Fruit fly (Drosophila melanogaster): Measurements from ENCODE around the gene Cdc16.

The Cdc16 gene

DNA sequence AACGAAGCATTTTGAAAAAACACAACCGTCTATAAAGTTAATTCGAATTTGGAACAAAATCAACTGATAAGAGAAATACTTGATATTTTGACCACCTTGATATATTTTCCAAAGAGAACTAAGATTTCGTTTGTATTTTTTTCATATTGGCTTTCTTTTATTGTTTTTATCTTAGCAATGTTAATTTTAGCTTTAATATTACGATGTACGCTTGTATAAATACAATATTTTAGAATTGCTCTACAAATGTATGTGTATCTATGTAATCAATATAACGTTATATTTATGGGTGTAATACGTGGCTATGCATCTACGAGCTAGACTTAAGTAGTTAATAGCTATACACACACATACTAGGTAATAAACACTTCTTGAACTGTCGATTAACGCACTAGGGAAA is 9.1 kb downstream of the Cdc16 start, which contains the start of gene bb8:
TSS of gene bb8 (minus strand) at position 101 of the 400 bp plus-strand sequence.
- TF ChIP-seq foxo (GFP tag; optimal IDR thresholded peaks at IDR 0.05) (no peak), sage (GFP tag; optimal IDR thresholded peaks at IDR 0.05) (no peak), CG9705 (GFP tag; optimal IDR thresholded peaks at IDR 0.05) (no peak), Vsx2 (GFP tag; optimal IDR thresholded peaks at IDR 0.05; ENCODE audit: partially characterized antibody) (no peak), brk (GFP tag; optimal IDR thresholded peaks at IDR 0.05) (no peak), Abd-B (GFP tag; optimal IDR thresholded peaks at IDR 0.05) (no peak)

DNA sequence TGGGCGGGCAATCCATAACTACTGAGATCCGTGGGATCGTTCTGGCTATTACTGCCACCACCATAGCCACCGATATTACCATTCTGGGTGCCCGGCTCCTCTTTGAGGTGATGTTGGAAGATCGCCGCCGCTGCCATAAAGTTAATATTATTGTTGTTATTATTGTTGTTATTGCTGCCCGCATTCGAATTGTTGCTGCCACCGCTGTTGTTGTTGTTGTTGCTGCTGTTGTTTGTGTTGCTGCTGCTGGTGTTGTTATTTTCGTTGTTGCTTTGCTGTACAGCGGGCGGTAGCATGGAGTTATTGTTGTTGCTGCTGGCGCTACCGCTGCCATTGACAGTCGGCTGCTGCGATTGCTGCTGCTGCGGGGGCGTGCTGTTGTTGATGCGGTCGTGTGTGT is 11.3 kb downstream of the Cdc16 start:
- TF ChIP-seq h (GFP tag; optimal IDR thresholded peaks at IDR 0.05): no peak
- TF ChIP-seq GATAd (GFP tag; optimal IDR thresholded peaks at IDR 0.05): no peak
- no peak for TF ChIP-seq Hr78 (GFP tag; optimal IDR thresholded peaks at IDR 0.05)
- TF ChIP-seq pan (optimal IDR thresholded peaks at IDR 0.05): no peak
- TF ChIP-seq usp (GFP tag; optimal IDR thresholded peaks at IDR 0.05): no peak
- TF ChIP-seq psq (GFP tag; optimal IDR thresholded peaks at IDR 0.05): no peak
- no peak for TF ChIP-seq CG9705 (GFP tag; optimal IDR thresholded peaks at IDR 0.05)
- TF ChIP-seq Hnf4 (GFP tag; optimal IDR thresholded peaks at IDR 0.05): no peak
- TF ChIP-seq Myc (optimal IDR thresholded peaks at IDR 0.05): no peak
- TF ChIP-seq lola (GFP tag; optimal IDR thresholded peaks at IDR 0.05): no peak
- no peak for TF ChIP-seq Hr83 (GFP tag; optimal IDR thresholded peaks at IDR 0.05; ENCODE audit: poor library complexity, severe bottlenecking)
- no peak for TF ChIP-seq Rel (GFP tag; optimal IDR thresholded peaks at IDR 0.05)
- TF ChIP-seq Rel (tag; optimal IDR thresholded peaks at IDR 0.05): no peak

- peak in 1 of 2 experiments; percentile 17 for TF ChIP-seq dl (GFP tag; optimal IDR thresholded peaks at IDR 0.05; ENCODE audit: insufficient read depth in 1 of 2, partially characterized antibody in 2 of 2)
- no peak for TF ChIP-seq Dfd (GFP tag; optimal IDR thresholded peaks at IDR 0.05)
- TF ChIP-seq brk (GFP tag; optimal IDR thresholded peaks at IDR 0.05): peak; percentile 55
- TF ChIP-seq HLH106 (tag; optimal IDR thresholded peaks at IDR 0.05): no peak
- peak; percentile 72 for TF ChIP-seq jim (GFP tag; optimal IDR thresholded peaks at IDR 0.05)
- peak; percentile 50 for TF ChIP-seq Sp1 (GFP tag; optimal IDR thresholded peaks at IDR 0.05)
- no peak for TF ChIP-seq CrebA (GFP tag; optimal IDR thresholded peaks at IDR 0.05; ENCODE audit: borderline replicate concordance)
- peak; percentile 2 for TF ChIP-seq Jra (GFP tag; optimal IDR thresholded peaks at IDR 0.05)
- TF ChIP-seq Hr78 (GFP tag; optimal IDR thresholded peaks at IDR 0.05): no peak
- no peak for TF ChIP-seq woc (GFP tag; optimal IDR thresholded peaks at IDR 0.05)
- peak; percentile 94 for TF ChIP-seq N (GFP tag; optimal IDR thresholded peaks at IDR 0.05)
- TF ChIP-seq OdsH (GFP tag; optimal IDR thresholded peaks at IDR 0.05): peak; percentile 47
- no peak for TF ChIP-seq h (GFP tag; optimal IDR thresholded peaks at IDR 0.05)
- no peak for TF ChIP-seq dsf (GFP tag; optimal IDR thresholded peaks at IDR 0.05; ENCODE audit: borderline replicate concordance)
- TF ChIP-seq CG9705 (GFP tag; optimal IDR thresholded peaks at IDR 0.05): no peak
- TF ChIP-seq sage (GFP tag; optimal IDR thresholded peaks at IDR 0.05): no peak
- no peak for TF ChIP-seq CG32264 (GFP tag; optimal IDR thresholded peaks at IDR 0.05)
- no peak for TF ChIP-seq foxo (GFP tag; optimal IDR thresholded peaks at IDR 0.05)
- TF ChIP-seq Hnf4 (GFP tag; optimal IDR thresholded peaks at IDR 0.05): no peak
- no peak for TF ChIP-seq usp (GFP tag; optimal IDR thresholded peaks at IDR 0.05)
- peak; percentile 9 for TF ChIP-seq ey (GFP tag; optimal IDR thresholded peaks at IDR 0.05)
- TF ChIP-seq lola (GFP tag; optimal IDR thresholded peaks at IDR 0.05): no peak
- peak; percentile 37 for TF ChIP-seq sv (GFP tag; optimal IDR thresholded peaks at IDR 0.05)
- no peak for TF ChIP-seq Myc (optimal IDR thresholded peaks at IDR 0.05)
- TF ChIP-seq rgr (GFP tag; optimal IDR thresholded peaks at IDR 0.05): no peak
- no peak for TF ChIP-seq Mio (GFP tag; optimal IDR thresholded peaks at IDR 0.05)
- peak; percentile 2 for TF ChIP-seq psq (GFP tag; optimal IDR thresholded peaks at IDR 0.05)
- TF ChIP-seq fru (GFP tag; optimal IDR thresholded peaks at IDR 0.05): peak; percentile 42
- no peak for TF ChIP-seq dmrt93B (GFP tag; optimal IDR thresholded peaks at IDR 0.05)
- TF ChIP-seq GATAd (GFP tag; optimal IDR thresholded peaks at IDR 0.05): no peak
- TF ChIP-seq Hr83 (GFP tag; optimal IDR thresholded peaks at IDR 0.05; ENCODE audit: poor library complexity, severe bottlenecking): peak; percentile 23
- TF ChIP-seq pan (optimal IDR thresholded peaks at IDR 0.05): no peak
- peak; percentile 1 for TF ChIP-seq Dif (GFP tag; optimal IDR thresholded peaks at IDR 0.05; ENCODE audit: partially characterized antibody)
- peak; percentile 65 for TF ChIP-seq Rel (GFP tag; optimal IDR thresholded peaks at IDR 0.05)
- no peak for TF ChIP-seq Rel (tag; optimal IDR thresholded peaks at IDR 0.05)
- no peak for TF ChIP-seq tai (GFP tag; optimal IDR thresholded peaks at IDR 0.05)
- peak; percentile 64 for TF ChIP-seq Vsx2 (GFP tag; optimal IDR thresholded peaks at IDR 0.05; ENCODE audit: partially characterized antibody)
- no peak for TF ChIP-seq Abd-B (GFP tag; optimal IDR thresholded peaks at IDR 0.05)
- TF ChIP-seq br (GFP tag; optimal IDR thresholded peaks at IDR 0.05): no peak
Measured at dm6 chr3R:23293066-23293777, 12.2 kb downstream of the Cdc16 start.
